Worm (Caenorhabditis elegans) whole organism, L1 larva: Measurements from ENCODE around the gene Y4C6B.3.

Experiments used
- C34B4.2 ChIP-seq: sonication (generic microtip); optimal IDR thresholded peaks from 2 replicates; lab custom pipeline; 2017; ENCODE audit warnings: mild to moderate bottlenecking, missing genetic modification characterization, missing compliant biosample characterization
- F16B12.6 ChIP-seq: fragments of 150-350 bp; optimal IDR thresholded peaks from 2 replicates; lab custom pipeline; 2014; ENCODE audit warnings: missing biosample characterization, missing genetic modification characterization
- Y116A8C.19 ChIP-seq: sonication (generic microtip); optimal IDR thresholded peaks from 2 replicates; lab custom pipeline; 2016; ENCODE audit warnings: missing compliant biosample characterization, missing genetic modification characterization, borderline replicate concordance
- aha-1 ChIP-seq: fragments of 150-350 bp; optimal IDR thresholded peaks from 2 replicates; lab custom pipeline; 2014; ENCODE audit warnings: missing biosample characterization, missing genetic modification characterization
- alr-1 ChIP-seq: fragments of 200-800 bp; sonication (Bioruptor generic); optimal IDR thresholded peaks from 2 replicates; lab custom pipeline; 2018; ENCODE audit warnings: borderline replicate concordance, mild to moderate bottlenecking, missing genetic modification characterization, missing compliant biosample characterization
- ceh-63 ChIP-seq: fragments of 200-800 bp; sonication (Bioruptor generic); optimal IDR thresholded peaks from 2 replicates; lab custom pipeline; 2018; ENCODE audit warnings: mild to moderate bottlenecking, missing genetic modification characterization, missing compliant biosample characterization
- ces-1 ChIP-seq: fragments of 150-350 bp; optimal IDR thresholded peaks from 2 replicates; lab custom pipeline; 2014; ENCODE audit warnings: missing biosample characterization, missing genetic modification reagents, missing genetic modification characterization
- dpl-1 ChIP-seq, 3 experiments: fragments of 150-350 bp in 2 of 3; sonication (generic microtip) in 1 of 3; optimal IDR thresholded peaks; 2 replicates each; lab custom pipeline; 2014 to 2017; ENCODE audit warnings: missing biosample characterization in 3 of 3, missing genetic modification characterization in 3 of 3, missing genetic modification reagents in 3 of 3
- efl-1 ChIP-seq, 4 experiments: fragments of 150-350 bp; optimal IDR thresholded peaks in 3 of 4; peaks in 1 of 4; 1 replicate in 1 of 4; 2 replicates in 3 of 4; lab custom pipeline; 2014; ENCODE audit warnings: missing biosample characterization in 2 of 4, missing genetic modification characterization in 2 of 4, missing genetic modification reagents in 2 of 4
- egl-27 ChIP-seq, 2 experiments: fragments of 150-350 bp in 1 of 2; sonication (generic microtip); optimal IDR thresholded peaks; 3 replicates each; lab custom pipeline; 2017 to 2018; ENCODE audit warnings: missing biosample characterization in 2 of 2, missing genetic modification characterization in 2 of 2, missing genetic modification reagents in 2 of 2
- elt-2 ChIP-seq: sonication (generic microtip); optimal IDR thresholded peaks from 2 replicates; lab custom pipeline; 2016; ENCODE audit warnings: missing genetic modification characterization, mild to moderate bottlenecking, inconsistent platforms, missing compliant biosample characterization, missing genetic modification reagents
- elt-3 ChIP-seq, 6 experiments: fragments of 150-350 bp in 1 of 6; sonication (generic microtip); optimal IDR thresholded peaks; 2 replicates each; lab custom pipeline; 2017 to 2018; ENCODE audit warnings: missing biosample characterization in 6 of 6, missing genetic modification characterization in 6 of 6, inconsistent platforms in 1 of 6
- fkh-8 ChIP-seq: sonication (generic microtip); optimal IDR thresholded peaks from 2 replicates; lab custom pipeline; 2016; ENCODE audit warnings: mild to moderate bottlenecking, missing genetic modification characterization, missing compliant biosample characterization
- hpl-2 ChIP-seq: fragments of 150-350 bp; optimal IDR thresholded peaks from 2 replicates; lab custom pipeline; 2014; ENCODE audit warnings: missing biosample characterization, missing genetic modification reagents, missing genetic modification characterization
- irx-1 ChIP-seq: sonication (generic microtip); optimal IDR thresholded peaks from 2 replicates; lab custom pipeline; 2016; ENCODE audit warnings: missing genetic modification characterization, missing compliant biosample characterization
- jun-1 ChIP-seq: fragments of 150-350 bp; optimal IDR thresholded peaks from 2 replicates; lab custom pipeline; 2014; ENCODE audit warnings: missing biosample characterization, missing genetic modification reagents, missing genetic modification characterization
- lin-13 ChIP-seq: fragments of 150-350 bp; optimal IDR thresholded peaks from 2 replicates; lab custom pipeline; 2014; ENCODE audit warnings: missing biosample characterization, missing genetic modification reagents, missing genetic modification characterization
- lin-14 ChIP-seq: fragments of 200-800 bp; sonication (Bioruptor generic); optimal IDR thresholded peaks from 2 replicates; lab custom pipeline; 2018; ENCODE audit warnings: mild to moderate bottlenecking, missing genetic modification characterization, moderate library complexity, missing compliant biosample characterization
- lin-15B ChIP-seq: fragments of 150-350 bp; sonication (generic microtip); optimal IDR thresholded peaks from 3 replicates; lab custom pipeline; 2014; ENCODE audit warnings: missing biosample characterization, missing genetic modification characterization
- lin-39 ChIP-seq: fragments of 150-350 bp; optimal IDR thresholded peaks from 2 replicates; lab custom pipeline; 2014; ENCODE audit warnings: missing biosample characterization, missing genetic modification reagents, missing genetic modification characterization
- lir-3 ChIP-seq: sonication (generic microtip); optimal IDR thresholded peaks from 2 replicates; lab custom pipeline; 2016; ENCODE audit warnings: mild to moderate bottlenecking, missing genetic modification characterization, moderate library complexity, missing compliant biosample characterization; ENCODE audit not compliant: poor library complexity
- mab-9 ChIP-seq: fragments of 200-800 bp; sonication (Bioruptor generic); IDR thresholded peaks from 2 replicates; pipeline ENCODE4 v1.3.6; 2022; ENCODE audit warnings: missing genetic modification reagents, missing genetic modification characterization, missing compliant biosample characterization
- mef-2 ChIP-seq: fragments of 150-350 bp; optimal IDR thresholded peaks from 2 replicates; lab custom pipeline; 2014; ENCODE audit warnings: missing biosample characterization, missing genetic modification characterization
- nhr-11 ChIP-seq: fragments of 150-350 bp; optimal IDR thresholded peaks from 2 replicates; lab custom pipeline; 2014; ENCODE audit warnings: missing biosample characterization, missing genetic modification characterization
- nhr-237 ChIP-seq: fragments of 150-350 bp; optimal IDR thresholded peaks from 2 replicates; lab custom pipeline; 2014; ENCODE audit warnings: missing biosample characterization, missing genetic modification characterization
- nhr-28 ChIP-seq: fragments of 150-350 bp; optimal IDR thresholded peaks from 2 replicates; lab custom pipeline; 2014; ENCODE audit warnings: missing biosample characterization, missing genetic modification characterization
- nhr-47 ChIP-seq: sonication (generic microtip); optimal IDR thresholded peaks from 2 replicates; lab custom pipeline; 2016; ENCODE audit warnings: mild to moderate bottlenecking, missing genetic modification characterization, moderate library complexity, missing compliant biosample characterization
- nhr-71 ChIP-seq: sonication (generic microtip); optimal IDR thresholded peaks from 2 replicates; lab custom pipeline; 2016; ENCODE audit warnings: mild to moderate bottlenecking, missing genetic modification characterization, moderate library complexity, missing compliant biosample characterization
- nhr-76 ChIP-seq: sonication (generic microtip); optimal IDR thresholded peaks from 2 replicates; lab custom pipeline; 2017; ENCODE audit warnings: missing biosample characterization, missing genetic modification characterization
- nhr-77 ChIP-seq: fragments of 150-350 bp; optimal IDR thresholded peaks from 2 replicates; lab custom pipeline; 2014; ENCODE audit warnings: missing biosample characterization, missing genetic modification characterization
- nhr-84 ChIP-seq: sonication (generic microtip); optimal IDR thresholded peaks from 2 replicates; lab custom pipeline; 2017; ENCODE audit warnings: missing biosample characterization, missing genetic modification characterization
- nhr-85 ChIP-seq: sonication (generic microtip); peaks from one replicate; lab custom pipeline; 2016; ENCODE audit warnings: missing genetic modification characterization, inconsistent platforms, missing compliant biosample characterization
- nhr-90 ChIP-seq: sonication (generic microtip); optimal IDR thresholded peaks from 2 replicates; lab custom pipeline; 2016; ENCODE audit warnings: mild to moderate bottlenecking, missing genetic modification characterization, missing compliant biosample characterization; ENCODE audit not compliant: poor library complexity
- pag-3 ChIP-seq: sonication (generic microtip); optimal IDR thresholded peaks from 2 replicates; lab custom pipeline; 2017; ENCODE audit warnings: missing genetic modification characterization, mild to moderate bottlenecking, missing compliant biosample characterization, antibody characterized with exemption, borderline replicate concordance; ENCODE audit not compliant: insufficient read depth
- pqm-1 ChIP-seq: sonication (generic microtip); optimal IDR thresholded peaks from 3 replicates; lab custom pipeline; 2017; ENCODE audit warnings: missing biosample characterization, missing genetic modification characterization
- rnt-1 ChIP-seq: sonication (generic microtip); optimal IDR thresholded peaks from 2 replicates; lab custom pipeline; 2016; ENCODE audit warnings: mild to moderate bottlenecking, missing genetic modification characterization, moderate library complexity, missing compliant biosample characterization
- snu-23 ChIP-seq: sonication (generic microtip); optimal IDR thresholded peaks from 2 replicates; lab custom pipeline; 2016; ENCODE audit warnings: missing genetic modification characterization, missing compliant biosample characterization
- sox-4 ChIP-seq: sonication (generic microtip); optimal IDR thresholded peaks from 2 replicates; lab custom pipeline; 2016; ENCODE audit warnings: missing genetic modification characterization, missing compliant biosample characterization
- sptf-1 ChIP-seq: fragments of 150-350 bp; optimal IDR thresholded peaks from 2 replicates; lab custom pipeline; 2014; ENCODE audit warnings: missing biosample characterization, missing genetic modification characterization
- sup-37 ChIP-seq: fragments of 200-800 bp; sonication (Bioruptor generic); optimal IDR thresholded peaks from 2 replicates; lab custom pipeline; 2018; ENCODE audit warnings: mild to moderate bottlenecking, missing genetic modification characterization, missing compliant biosample characterization
- tlp-1 ChIP-seq: fragments of 150-350 bp; optimal IDR thresholded peaks from 2 replicates; lab custom pipeline; 2014; ENCODE audit warnings: missing biosample characterization, missing genetic modification characterization
- unc-86 ChIP-seq: sonication (generic microtip); optimal IDR thresholded peaks from 2 replicates; lab custom pipeline; 2016; ENCODE audit warnings: missing genetic modification characterization, missing compliant biosample characterization
- xbp-1 ChIP-seq: sonication (generic microtip); optimal IDR thresholded peaks from 2 replicates; lab custom pipeline; 2016; ENCODE audit warnings: missing genetic modification characterization, missing compliant biosample characterization
- zip-4 ChIP-seq: fragments of 200-800 bp; sonication (Bioruptor generic); optimal IDR thresholded peaks from 2 replicates; lab custom pipeline; 2018; ENCODE audit warnings: mild to moderate bottlenecking, missing genetic modification characterization, moderate library complexity, missing compliant biosample characterization
- ztf-11 ChIP-seq, 2 experiments: sonication (generic microtip); optimal IDR thresholded peaks; 2 replicates each; lab custom pipeline; 2016 to 2017; ENCODE audit warnings: missing genetic modification characterization in 2 of 2, missing biosample characterization in 1 of 2, missing compliant biosample characterization in 1 of 2
- ztf-4 ChIP-seq: fragments of 150-350 bp; optimal IDR thresholded peaks from 2 replicates; lab custom pipeline; 2014; ENCODE audit warnings: missing biosample characterization, missing genetic modification characterization

Y4C6B.3 gene

ce11 chrIV:5317106-5317505 lies 15.2 kb upstream of the Y4C6B.3 start (continued):
- TF ChIP-seq lin-15B (tag; lab: Kevin White, UChicago) (no peak), tlp-1 (no peak), snu-23 (GFP tag; lab: Kevin White, UChicago) (peak; percentile 61), efl-1 (optimal IDR thresholded peaks at IDR 0.05; lab: Kevin White, UChicago) (peak; percentile 5 to 30), efl-1 (GFP tag; optimal IDR thresholded peaks at IDR 0.05 in 1 of 2; lab: Kevin White, UChicago) (no peak), nhr-90 (tag; lab: Kevin White, UChicago) (peak; percentile 87), sox-4 (no peak), aha-1 (tag; lab: Kevin White, UChicago) (no peak), nhr-28 (tag; lab: Kevin White, UChicago) (no peak), sup-37 (GFP tag; lab: Kevin White, UChicago) (no peak), alr-1 (tag; lab: Kevin White, UChicago) (no peak), pag-3 (tag; lab: Kevin White, UChicago) (no peak), ces-1 (GFP tag; lab: Kevin White, UChicago) (no peak), xbp-1 (tag; lab: Kevin White, UChicago) (no peak), unc-86 (tag; lab: Kevin White, UChicago) (no peak), Y116A8C.19 (tag; lab: Kevin White, UChicago) (no peak), elt-3 (tag; optimal IDR thresholded peaks at IDR 0.05; lab: Kevin White, UChicago) (peak in 1 of 6 experiments; percentile 62), lin-14 (no peak), mef-2 (no peak), F16B12.6 (no peak), nhr-76 (no peak), mab-9 (GFP tag; lab: Robert Waterston, UW) (peak; percentile 24; the same call in 1 of the 2 replicates), hpl-2 (no peak), lir-3 (tag; lab: Kevin White, UChicago) (no peak), fkh-8 (tag; lab: Kevin White, UChicago) (no peak), sptf-1 (tag; lab: Kevin White, UChicago) (no peak), irx-1 (tag; lab: Kevin White, UChicago) (no peak), lin-13 (GFP tag; lab: Kevin White, UChicago) (no peak), ceh-63 (GFP tag; lab: Kevin White, UChicago) (no peak), C34B4.2 (tag; lab: Kevin White, UChicago) (no peak), rnt-1 (tag; lab: Kevin White, UChicago) (no peak), nhr-237 (tag; lab: Kevin White, UChicago) (no peak), nhr-77 (tag; lab: Kevin White, UChicago) (no peak), nhr-11 (tag; lab: Kevin White, UChicago) (no peak), jun-1 (tag; lab: Kevin White, UChicago) (no peak), pqm-1 (tag; lab: Kevin White, UChicago) (no peak), ztf-11 (tag; optimal IDR thresholded peaks at IDR 0.05; lab: Kevin White, UChicago) (no peak), dpl-1 (GFP tag; optimal IDR thresholded peaks at IDR 0.05; lab: Kevin White, UChicago) (no peak), zip-4 (GFP tag; lab: Kevin White, UChicago) (no peak), elt-2 (tag; lab: Kevin White, UChicago) (peak; percentile 47), nhr-47 (tag; lab: Kevin White, UChicago) (peak; percentile 59), egl-27 (tag; optimal IDR thresholded peaks at IDR 0.05; lab: Kevin White, UChicago) (no peak), nhr-85 (tag; lab: Kevin White, UChicago) (peak; percentile 92), lin-39 (tag; lab: Kevin White, UChicago) (peak; percentile 38), nhr-84 (tag; lab: Kevin White, UChicago) (no peak), nhr-71 (tag; lab: Kevin White, UChicago) (peak; percentile 70), ztf-4 (tag; lab: Kevin White, UChicago) (no peak)
- TF ChIP-seq, all 84 proteins: peak for 24
